Fruit fly (Drosophila melanogaster) whole organism: ENCODE measurements around the gene tinc.

ENCODE experiments used
- Dll ChIP-seq: fragments of >200 bp; optimal IDR thresholded peaks from 2 replicates; lab custom pipeline; 2017
- EcR ChIP-seq, 2 experiments: fragments of >200 bp; optimal IDR thresholded peaks; 2 replicates each; lab custom pipeline; 2017; ENCODE audit warnings: missing biosample characterization in 2 of 2, missing genetic modification characterization in 2 of 2, missing genetic modification reagents in 2 of 2
- pan ChIP-seq: fragments of >200 bp; optimal IDR thresholded peaks from 2 replicates; lab custom pipeline; 2017

dm6 chr3R:17901049-17901448, 89.7 kb downstream of the tinc start:
- no peak for TF ChIP-seq pan
- no peak for TF ChIP-seq EcR (GFP tag; optimal IDR thresholded peaks at IDR 0.05; lab: Kevin White, UChicago)
- TF ChIP-seq Dll (lab: Kevin White, UChicago): no peak
